Fruit fly (Drosophila melanogaster) whole organism, prepupa: ENCODE measurements around the gene tai.

Source experiments
- Blimp-1 ChIP-seq: fragments of 200-800 bp; sonication (Bioruptor generic); optimal IDR thresholded peaks from 3 replicates; lab custom pipeline; 2017; ENCODE audit warnings: missing biosample characterization, missing genetic modification characterization, mild to moderate bottlenecking, moderate library complexity, missing genetic modification reagents
- CG10631 ChIP-seq: fragments of 200-800 bp; sonication (Bioruptor generic); optimal IDR thresholded peaks from 2 replicates; lab custom pipeline; 2016; ENCODE audit warnings: missing biosample characterization, missing genetic modification characterization
- CG11294 ChIP-seq: fragments of 200-800 bp; sonication (Bioruptor generic); IDR thresholded peaks from 2 replicates; pipeline ENCODE4 v1.3.6; 2022; ENCODE audit warnings: missing biosample characterization, missing genetic modification characterization
- CG1621 ChIP-seq: fragments of 200-800 bp; sonication (Bioruptor generic); optimal IDR thresholded peaks from 3 replicates; lab custom pipeline; 2018; ENCODE audit warnings: missing biosample characterization, mild to moderate bottlenecking, missing genetic modification characterization
- CG3032 ChIP-seq: fragments of 200-800 bp; optimal IDR thresholded peaks from 2 replicates; lab custom pipeline; 2019; ENCODE audit warnings: missing biosample characterization, mild to moderate bottlenecking, missing genetic modification characterization, moderate library complexity
- CG31627 ChIP-seq: fragments of 200-800 bp; sonication (Bioruptor generic); optimal IDR thresholded peaks from 3 replicates; lab custom pipeline; 2016; ENCODE audit warnings: missing biosample characterization, missing genetic modification characterization
- CG3919 ChIP-seq: fragments of 200-800 bp; sonication (Bioruptor generic); optimal IDR thresholded peaks from 3 replicates; lab custom pipeline; 2016; ENCODE audit warnings: missing biosample characterization, missing genetic modification characterization
- CG4318 ChIP-seq: fragments of 200-800 bp; sonication (Bioruptor generic); optimal IDR thresholded peaks from 3 replicates; lab custom pipeline; 2017; ENCODE audit warnings: missing biosample characterization, mild to moderate bottlenecking, missing genetic modification characterization
- CG6163 ChIP-seq: fragments of 200-800 bp; sonication (Bioruptor generic); IDR thresholded peaks from 3 replicates; pipeline ENCODE4 v1.3.6; 2022; ENCODE audit warnings: missing biosample characterization, missing genetic modification characterization
- CG6276 ChIP-seq: fragments of 200-800 bp; sonication (Bioruptor generic); optimal IDR thresholded peaks from 2 replicates; lab custom pipeline; 2017; ENCODE audit warnings: missing biosample characterization, mild to moderate bottlenecking, missing genetic modification characterization
- CG6792 ChIP-seq: fragments of 200-800 bp; sonication (Bioruptor generic); optimal IDR thresholded peaks from 3 replicates; lab custom pipeline; 2016; ENCODE audit warnings: missing biosample characterization, missing genetic modification characterization
- CG6808 ChIP-seq: fragments of 200-800 bp; sonication (Bioruptor generic); optimal IDR thresholded peaks from 3 replicates; lab custom pipeline; 2017; ENCODE audit warnings: missing biosample characterization, missing genetic modification characterization, mild to moderate bottlenecking, moderate library complexity, missing genetic modification reagents
- CG6854 ChIP-seq: fragments of 200-800 bp; sonication (Bioruptor generic); optimal IDR thresholded peaks from 2 replicates; lab custom pipeline; 2017; ENCODE audit warnings: missing biosample characterization, mild to moderate bottlenecking, missing genetic modification characterization
- CG7368 ChIP-seq: fragments of 200-800 bp; sonication (Bioruptor generic); optimal IDR thresholded peaks from 3 replicates; lab custom pipeline; 2016; ENCODE audit warnings: missing biosample characterization, missing genetic modification characterization
- CG8119 ChIP-seq: fragments of 200-800 bp; sonication (Bioruptor generic); IDR thresholded peaks from 3 replicates; pipeline ENCODE4 v1.3.6; 2022; ENCODE audit warnings: missing biosample characterization, missing genetic modification characterization
- CG8319 ChIP-seq: fragments of 200-800 bp; sonication (Bioruptor generic); optimal IDR thresholded peaks from 3 replicates; lab custom pipeline; 2016; ENCODE audit warnings: missing biosample characterization, missing genetic modification characterization
- CG8632 ChIP-seq: fragments of 200-800 bp; sonication (Bioruptor generic); optimal IDR thresholded peaks from 3 replicates; lab custom pipeline; 2016; ENCODE audit warnings: missing biosample characterization, missing genetic modification characterization
- Eip75B ChIP-seq: fragments of 200-800 bp; sonication (Bioruptor generic); optimal IDR thresholded peaks from 3 replicates; lab custom pipeline; 2016; ENCODE audit warnings: missing biosample characterization, missing genetic modification characterization
- Eip78C ChIP-seq: fragments of 200-800 bp; sonication (Bioruptor generic); peaks from one replicate; lab custom pipeline; 2016; ENCODE audit warnings: missing biosample characterization, missing genetic modification characterization
- Eip93F ChIP-seq: fragments of 200-800 bp; sonication (Bioruptor generic); optimal IDR thresholded peaks from 2 replicates; lab custom pipeline; 2016; ENCODE audit warnings: missing biosample characterization, mild to moderate bottlenecking, missing genetic modification characterization
- Ets21C ChIP-seq: fragments of 200-800 bp; sonication (Bioruptor generic); optimal IDR thresholded peaks from 3 replicates; lab custom pipeline; 2016; ENCODE audit warnings: missing biosample characterization, missing genetic modification characterization
- Ets96B ChIP-seq: fragments of 200-800 bp; optimal IDR thresholded peaks from 2 replicates; lab custom pipeline; 2019; ENCODE audit warnings: missing biosample characterization, mild to moderate bottlenecking, missing genetic modification characterization, moderate library complexity
- Gug ChIP-seq: fragments of 200-800 bp; sonication (Bioruptor generic); IDR thresholded peaks from 2 replicates; pipeline ENCODE4 v1.3.6; 2022; ENCODE audit warnings: missing biosample characterization, missing genetic modification characterization
- Hr38 ChIP-seq: sonication (Bioruptor generic); optimal IDR thresholded peaks from 2 replicates; lab custom pipeline; 2016; ENCODE audit warnings: missing biosample characterization, missing genetic modification characterization
- Hr39 ChIP-seq: fragments of 200-800 bp; sonication (Bioruptor generic); optimal IDR thresholded peaks from 2 replicates; lab custom pipeline; 2016; ENCODE audit warnings: missing biosample characterization, missing genetic modification characterization
- Met ChIP-seq: fragments of 200-800 bp; sonication (Bioruptor generic); optimal IDR thresholded peaks from 3 replicates; lab custom pipeline; 2016; ENCODE audit warnings: missing biosample characterization, missing genetic modification characterization
- OdsH ChIP-seq: fragments of 200-800 bp; sonication (Bioruptor generic); optimal IDR thresholded peaks from 3 replicates; lab custom pipeline; 2016; ENCODE audit warnings: missing biosample characterization, missing genetic modification characterization
- Smox ChIP-seq: fragments of 200-800 bp; sonication (Bioruptor generic); optimal IDR thresholded peaks from 3 replicates; lab custom pipeline; 2016; ENCODE audit warnings: missing biosample characterization, missing genetic modification characterization
- Sox102F ChIP-seq: fragments of 200-800 bp; sonication (Bioruptor generic); optimal IDR thresholded peaks from 2 replicates; lab custom pipeline; 2016; ENCODE audit warnings: missing biosample characterization, mild to moderate bottlenecking, missing genetic modification characterization
- Sox14 ChIP-seq: fragments of 200-800 bp; sonication (Bioruptor generic); optimal IDR thresholded peaks from 3 replicates; lab custom pipeline; 2016; ENCODE audit warnings: missing biosample characterization, missing genetic modification characterization
- Sox15 ChIP-seq: fragments of 200-800 bp; sonication (Bioruptor generic); optimal IDR thresholded peaks from 3 replicates; lab custom pipeline; 2016; ENCODE audit warnings: missing biosample characterization, missing genetic modification characterization
- achi ChIP-seq: fragments of 200-800 bp; sonication (Bioruptor generic); optimal IDR thresholded peaks from 3 replicates; lab custom pipeline; 2016; ENCODE audit warnings: missing biosample characterization, missing genetic modification characterization
- acj6 ChIP-seq: fragments of 200-800 bp; sonication (Bioruptor generic); optimal IDR thresholded peaks from 3 replicates; lab custom pipeline; 2016; ENCODE audit warnings: missing biosample characterization, missing genetic modification characterization
- cyc ChIP-seq: fragments of 200-800 bp; sonication (Bioruptor generic); optimal IDR thresholded peaks from 3 replicates; lab custom pipeline; 2016; ENCODE audit warnings: missing biosample characterization, missing genetic modification characterization
- dac ChIP-seq: fragments of 200-800 bp; sonication (Bioruptor generic); optimal IDR thresholded peaks from 2 replicates; lab custom pipeline; 2017; ENCODE audit warnings: missing biosample characterization, mild to moderate bottlenecking, missing genetic modification characterization
- eg ChIP-seq: fragments of 200-800 bp; sonication (Bioruptor generic); IDR thresholded peaks from 3 replicates; pipeline ENCODE4 v1.3.6; 2022; ENCODE audit warnings: missing biosample characterization, missing genetic modification characterization
- esn ChIP-seq: fragments of 200-800 bp; sonication (Bioruptor generic); optimal IDR thresholded peaks from 2 replicates; lab custom pipeline; 2016; ENCODE audit warnings: missing biosample characterization, mild to moderate bottlenecking, missing genetic modification characterization, moderate library complexity
- fd85E ChIP-seq: fragments of 200-800 bp; sonication (Bioruptor generic); optimal IDR thresholded peaks from 3 replicates; lab custom pipeline; 2016; ENCODE audit warnings: missing biosample characterization, missing genetic modification characterization
- fkh ChIP-seq: fragments of 200-800 bp; sonication (Bioruptor generic); optimal IDR thresholded peaks from 3 replicates; lab custom pipeline; 2017; ENCODE audit warnings: missing biosample characterization, mild to moderate bottlenecking, missing genetic modification characterization, moderate library complexity
- lz ChIP-seq: fragments of 200-800 bp; sonication (Bioruptor generic); optimal IDR thresholded peaks from 3 replicates; lab custom pipeline; 2016; ENCODE audit warnings: missing biosample characterization, missing genetic modification characterization
- net ChIP-seq: fragments of 200-800 bp; sonication (Bioruptor generic); optimal IDR thresholded peaks from 3 replicates; lab custom pipeline; 2016; ENCODE audit warnings: missing biosample characterization, missing genetic modification characterization
- pdm3 ChIP-seq: fragments of 200-800 bp; sonication (Bioruptor generic); optimal IDR thresholded peaks from 3 replicates; lab custom pipeline; 2016; ENCODE audit warnings: missing biosample characterization, missing genetic modification characterization
- salr ChIP-seq, 2 experiments: fragments of 200-800 bp; sonication (Bioruptor generic); optimal IDR thresholded peaks; 3 replicates each; lab custom pipeline; 2016 to 2018; ENCODE audit warnings: missing biosample characterization in 2 of 2, missing genetic modification characterization in 2 of 2, mild to moderate bottlenecking in 1 of 2
- ss ChIP-seq, 2 experiments: fragments of 200-800 bp; sonication (Bioruptor generic); optimal IDR thresholded peaks; 2 replicates in 1 of 2; 3 replicates in 1 of 2; lab custom pipeline; 2017 to 2018; ENCODE audit warnings: mild to moderate bottlenecking in 2 of 2, missing biosample characterization in 2 of 2, missing genetic modification characterization in 2 of 2, moderate library complexity in 1 of 2
- svp ChIP-seq: fragments of 200-800 bp; sonication (Bioruptor generic); peaks from one replicate; lab custom pipeline; 2016; ENCODE audit warnings: missing biosample characterization, missing genetic modification characterization
- topi ChIP-seq: fragments of 200-800 bp; sonication (Bioruptor generic); optimal IDR thresholded peaks from 3 replicates; lab custom pipeline; 2016; ENCODE audit warnings: missing biosample characterization, missing genetic modification characterization
- vri ChIP-seq: fragments of 200-800 bp; sonication (Bioruptor generic); optimal IDR thresholded peaks from 3 replicates; lab custom pipeline; 2016; ENCODE audit warnings: missing biosample characterization, mild to moderate bottlenecking, missing genetic modification characterization

Gene tai

DNA sequence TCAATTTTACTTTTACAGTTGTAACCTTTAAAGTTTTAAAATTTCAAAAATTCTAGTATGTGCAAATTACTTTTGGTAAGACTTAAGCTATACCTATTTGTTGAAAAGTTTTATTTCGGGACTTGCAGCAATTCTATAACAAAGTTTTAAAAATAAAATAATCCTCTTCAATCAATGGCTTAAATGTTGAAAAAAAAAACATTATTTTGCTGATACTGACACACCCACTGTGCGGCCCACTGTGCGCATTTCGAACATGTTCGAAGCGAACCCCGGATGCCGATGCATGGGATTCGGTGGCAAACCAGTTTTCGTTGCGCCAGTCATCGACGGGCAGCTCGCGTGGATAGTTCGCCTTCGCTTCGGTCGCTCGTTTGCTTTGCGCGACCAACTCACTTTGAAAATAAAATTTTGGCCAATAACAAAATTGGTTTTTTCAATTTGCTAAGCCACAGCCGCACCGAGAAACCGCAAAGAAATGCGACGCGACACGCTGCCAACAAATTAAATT is 41.1 kb upstream of the tai start, which contains the start of gene CG32982 (continued):
- TF ChIP-seq esn (GFP tag; lab: Kevin White, UChicago), result peak; percentile 93
- TF ChIP-seq CG7368 (GFP tag; lab: Kevin White, UChicago), result peak; percentile 71
- TF ChIP-seq dac (GFP tag; lab: Kevin White, UChicago), result peak; percentile 89
- TF ChIP-seq salr (GFP tag; optimal IDR thresholded peaks at IDR 0.05; lab: Kevin White, UChicago), result peak; percentile 62 to 92
- peak; percentile 89 for TF ChIP-seq Sox102F (GFP tag; lab: Kevin White, UChicago)
- peak; percentile 71 for TF ChIP-seq fkh (GFP tag; lab: Kevin White, UChicago)
- TF ChIP-seq CG8632 (GFP tag; lab: Kevin White, UChicago), result peak; percentile 81
- peak; percentile 66 for TF ChIP-seq CG6854
- peak; percentile 46 for TF ChIP-seq Blimp-1 (GFP tag; lab: Kevin White, UChicago)
- TF ChIP-seq CG8119 (GFP tag; lab: Robert Waterston, UW), result peak; percentile 90
- peak; percentile 89 for TF ChIP-seq achi (GFP tag; lab: Kevin White, UChicago)
- TF ChIP-seq Gug (GFP tag; lab: Robert Waterston, UW), result peak; percentile 84
- TF ChIP-seq Smox (GFP tag; lab: Kevin White, UChicago), result peak; percentile 89
- TF ChIP-seq Ets21C (GFP tag; lab: Kevin White, UChicago), result peak; percentile 82
- TF ChIP-seq CG10631, result peak; percentile 82
- TF ChIP-seq Sox14, result peak; percentile 85
- peak; percentile 72 for TF ChIP-seq net (GFP tag; lab: Kevin White, UChicago)
- TF ChIP-seq CG11294 (GFP tag; lab: Robert Waterston, UW), result peak; percentile 80
- TF ChIP-seq CG6163, result peak; percentile 88
- TF ChIP-seq ss (GFP tag; optimal IDR thresholded peaks at IDR 0.05; lab: Kevin White, UChicago), result peak; percentile 66 to 82
- peak; percentile 85 for TF ChIP-seq CG6276
- TF ChIP-seq cyc (GFP tag; lab: Kevin White, UChicago), result peak; percentile 82
- TF ChIP-seq Eip93F, result peak; percentile 21
- TF ChIP-seq Met (GFP tag; lab: Kevin White, UChicago), result peak; percentile 91

dm6 chr2L:9127072-9127646 is 39.4 kb upstream of the tai start:
- TF ChIP-seq Blimp-1 (GFP tag; lab: Kevin White, UChicago) (no peak), svp (GFP tag; lab: Kevin White, UChicago) (peak; percentile 52), CG4318 (GFP tag; lab: Kevin White, UChicago) (no peak), CG1621 (tag; lab: Kevin White, UChicago) (no peak), Ets96B (tag; lab: Kevin White, UChicago) (no peak), acj6 (GFP tag; lab: Kevin White, UChicago) (no peak), CG8319 (GFP tag; lab: Kevin White, UChicago) (no peak), CG6854 (no peak), pdm3 (no peak), Hr39 (GFP tag; lab: Kevin White, UChicago) (no peak), Hr38 (no peak), CG6792 (GFP tag; lab: Kevin White, UChicago) (no peak), ss (GFP tag; optimal IDR thresholded peaks at IDR 0.05; lab: Kevin White, UChicago) (no peak), CG10631 (peak; percentile 2), CG3919 (GFP tag; lab: Kevin White, UChicago) (peak; percentile 25), OdsH (GFP tag; lab: Kevin White, UChicago) (no peak), cyc (GFP tag; lab: Kevin White, UChicago) (no peak), Eip78C (GFP tag; lab: Kevin White, UChicago) (peak; percentile 36), fd85E (GFP tag; lab: Kevin White, UChicago) (no peak), Gug (GFP tag; lab: Robert Waterston, UW) (no peak), CG3032 (no peak), net (GFP tag; lab: Kevin White, UChicago) (no peak), lz (peak; percentile 14), CG6163 (peak; percentile 49; the same call in 2 of the 3 replicates), Sox14 (no peak), CG31627 (GFP tag; lab: Kevin White, UChicago) (no peak), topi (GFP tag; lab: Kevin White, UChicago) (no peak), vri (no peak), CG6808 (GFP tag; lab: Kevin White, UChicago) (no peak), Met (GFP tag; lab: Kevin White, UChicago) (peak; percentile 29), CG7368 (GFP tag; lab: Kevin White, UChicago) (no peak), Eip75B (peak; percentile 50), Sox15 (GFP tag; lab: Kevin White, UChicago) (no peak), eg (0 out of 3 replicates have a peak, but pooled peaks have one; percentile 47)
